Fruit fly (Drosophila melanogaster) whole organism, embryonic: ENCODE results near the gene jim.
A peak's percentile ranks its signal among the peaks of the same experiment; 100 is the strongest.

ENCODE experiments used
- Atf6 ChIP-seq: fragments of 200-800 bp; sonication (Bioruptor generic); IDR thresholded peaks from 2 replicates; pipeline ENCODE4 v1.3.6; 2022; ENCODE audit warnings: missing biosample characterization, missing genetic modification characterization
- BtbVII ChIP-seq: fragments of 200-800 bp; sonication (Bioruptor generic); optimal IDR thresholded peaks from 3 replicates; lab custom pipeline; 2017; ENCODE audit warnings: missing biosample characterization, mild to moderate bottlenecking, missing genetic modification characterization
- C15 ChIP-seq: fragments of 200-800 bp; sonication (Bioruptor generic); IDR thresholded peaks from 3 replicates; pipeline ENCODE4 v1.3.6; 2022; ENCODE audit warnings: missing biosample characterization, missing genetic modification characterization
- CG11456 ChIP-seq: fragments of 200-800 bp; sonication (Bioruptor generic); IDR thresholded peaks from 3 replicates; pipeline ENCODE4 v1.3.6; 2022; ENCODE audit warnings: missing biosample characterization, missing genetic modification characterization
- CG12769 ChIP-seq: fragments of 200-800 bp; sonication (Bioruptor generic); optimal IDR thresholded peaks from 2 replicates; lab custom pipeline; 2019; ENCODE audit warnings: missing biosample characterization, mild to moderate bottlenecking, missing genetic modification characterization, moderate library complexity
- CG15073 ChIP-seq: fragments of 200-800 bp; sonication (Bioruptor generic); optimal IDR thresholded peaks from 2 replicates; lab custom pipeline; 2016; ENCODE audit warnings: missing biosample characterization, missing genetic modification characterization
- CG1602 ChIP-seq: fragments of 200-800 bp; sonication (Bioruptor generic); optimal IDR thresholded peaks from 3 replicates; lab custom pipeline; 2016; ENCODE audit warnings: missing biosample characterization, missing genetic modification characterization
- CG1832 ChIP-seq: fragments of 200-800 bp; sonication (Bioruptor generic); optimal IDR thresholded peaks from 2 replicates; lab custom pipeline; 2017; ENCODE audit warnings: missing biosample characterization, mild to moderate bottlenecking, missing genetic modification characterization, inconsistent platforms
- CG18599 ChIP-seq: fragments of 200-800 bp; sonication (Bioruptor generic); optimal IDR thresholded peaks from 3 replicates; lab custom pipeline; 2017; ENCODE audit warnings: missing biosample characterization, missing genetic modification characterization, mild to moderate bottlenecking, moderate library complexity, missing genetic modification reagents
- CG2199 ChIP-seq: fragments of 200-800 bp; sonication (Bioruptor generic); IDR thresholded peaks from 3 replicates; pipeline ENCODE4 v1.3.6; 2022; ENCODE audit warnings: missing biosample characterization, missing genetic modification characterization
- CG2202 ChIP-seq: fragments of 200-800 bp; sonication (Bioruptor generic); optimal IDR thresholded peaks from 2 replicates; lab custom pipeline; 2018; ENCODE audit warnings: missing biosample characterization, mild to moderate bottlenecking, missing genetic modification characterization
- CG30431 ChIP-seq: fragments of 200-800 bp; sonication (Bioruptor generic); optimal IDR thresholded peaks from 2 replicates; lab custom pipeline; 2017; ENCODE audit warnings: missing biosample characterization, missing genetic modification characterization
- CG31441 ChIP-seq: fragments of 200-800 bp; sonication (Bioruptor generic); IDR thresholded peaks from 2 replicates; pipeline ENCODE4 v1.3.6; 2022; ENCODE audit warnings: missing biosample characterization, missing genetic modification characterization
- CG34376 ChIP-seq: fragments of 200-800 bp; sonication (Bioruptor generic); optimal IDR thresholded peaks from 2 replicates; lab custom pipeline; 2018; ENCODE audit warnings: missing biosample characterization, mild to moderate bottlenecking, missing genetic modification characterization
- CG43689 ChIP-seq: fragments of 200-800 bp; sonication (Bioruptor generic); IDR thresholded peaks from 2 replicates; pipeline ENCODE4 v1.3.6; 2022; ENCODE audit warnings: missing biosample characterization, missing genetic modification characterization
- CG4404 ChIP-seq: fragments of 200-800 bp; sonication (Bioruptor generic); IDR thresholded peaks from 2 replicates; pipeline ENCODE4 v1.3.6; 2022; ENCODE audit warnings: missing biosample characterization, missing genetic modification characterization
- CG6272 ChIP-seq: fragments of 200-800 bp; sonication (Bioruptor generic); IDR thresholded peaks from 2 replicates; pipeline ENCODE4 v1.3.6; 2022; ENCODE audit warnings: missing biosample characterization, missing genetic modification characterization
- CG7786 ChIP-seq: fragments of 200-800 bp; sonication (Bioruptor generic); optimal IDR thresholded peaks from 2 replicates; lab custom pipeline; 2016; ENCODE audit warnings: missing biosample characterization, missing genetic modification characterization
- CG8388 ChIP-seq: fragments of 200-800 bp; sonication (Bioruptor generic); optimal IDR thresholded peaks from 2 replicates; lab custom pipeline; 2019; ENCODE audit warnings: missing biosample characterization, mild to moderate bottlenecking, missing genetic modification characterization, moderate library complexity
- CkIIα-i1 ChIP-seq: fragments of 200-800 bp; sonication (Bioruptor generic); IDR thresholded peaks from 2 replicates; pipeline ENCODE4 v1.3.6; 2022; ENCODE audit warnings: missing biosample characterization, missing genetic modification characterization
- Dfd ChIP-seq, 2 experiments: fragments of >200 bp; optimal IDR thresholded peaks; 2 replicates each; lab custom pipeline; 2017; ENCODE audit warnings: missing biosample characterization in 2 of 2, missing genetic modification characterization in 2 of 2
- Dip3 ChIP-seq: fragments of 200-800 bp; sonication (Bioruptor generic); optimal IDR thresholded peaks from 3 replicates; lab custom pipeline; 2016; ENCODE audit warnings: missing biosample characterization, missing genetic modification characterization
- ERR ChIP-seq: fragments of 200-800 bp; sonication (Bioruptor generic); optimal IDR thresholded peaks from 2 replicates; lab custom pipeline; 2016; ENCODE audit warnings: missing biosample characterization, missing genetic modification characterization
- Ets65A ChIP-seq: fragments of 200-800 bp; sonication (Bioruptor generic); peaks from one replicate; lab custom pipeline; 2016; ENCODE audit warnings: missing biosample characterization, missing genetic modification characterization
- Gug ChIP-seq: fragments of 200-800 bp; sonication (Bioruptor generic); IDR thresholded peaks from 4 replicates; pipeline ENCODE4 v1.3.6; 2022; ENCODE audit warnings: missing biosample characterization, missing genetic modification characterization
- H15 ChIP-seq: fragments of 200-800 bp; sonication (Bioruptor generic); IDR thresholded peaks from 3 replicates; pipeline ENCODE4 v1.3.6; 2022; ENCODE audit warnings: missing biosample characterization, missing genetic modification characterization
- HLH3B ChIP-seq: fragments of 200-800 bp; sonication (Bioruptor generic); IDR thresholded peaks from 2 replicates; pipeline ENCODE4 v1.3.6; 2022; ENCODE audit warnings: missing biosample characterization, missing genetic modification characterization
- Hr39 ChIP-seq: fragments of >200 bp; optimal IDR thresholded peaks from 2 replicates; lab custom pipeline; 2017
- NC2α ChIP-seq: fragments of 200-800 bp; sonication (Bioruptor generic); optimal IDR thresholded peaks from 2 replicates; lab custom pipeline; 2016; ENCODE audit warnings: missing biosample characterization, missing genetic modification characterization
- NK7.1 ChIP-seq: fragments of 200-800 bp; sonication (Bioruptor generic); optimal IDR thresholded peaks from 3 replicates; lab custom pipeline; 2016; ENCODE audit warnings: missing biosample characterization, missing genetic modification characterization
- Oaz ChIP-seq: fragments of 200-800 bp; sonication (Bioruptor generic); IDR thresholded peaks from 2 replicates; pipeline ENCODE4 v1.3.6; 2022; ENCODE audit warnings: missing biosample characterization, missing genetic modification characterization
- Taf1 ChIP-seq: fragments of 200-800 bp; sonication (Bioruptor generic); IDR thresholded peaks from 2 replicates; pipeline ENCODE4 v1.3.6; 2022; ENCODE audit warnings: missing biosample characterization, missing genetic modification characterization
- Xrp1 ChIP-seq: fragments of 200-800 bp; sonication (Bioruptor generic); IDR thresholded peaks from 2 replicates; pipeline ENCODE4 v1.3.6; 2022; ENCODE audit warnings: missing biosample characterization, missing genetic modification characterization
- ab ChIP-seq: fragments of 200-800 bp; sonication (Bioruptor generic); optimal IDR thresholded peaks from 2 replicates; lab custom pipeline; 2016; ENCODE audit warnings: missing biosample characterization, missing genetic modification characterization
- ash1 ChIP-seq: fragments of 200-800 bp; sonication (Bioruptor generic); optimal IDR thresholded peaks from 2 replicates; lab custom pipeline; 2018; ENCODE audit warnings: missing biosample characterization, mild to moderate bottlenecking, missing genetic modification characterization
- bigmax ChIP-seq: fragments of 200-800 bp; sonication (Bioruptor generic); optimal IDR thresholded peaks from 2 replicates; lab custom pipeline; 2018; ENCODE audit warnings: missing biosample characterization, mild to moderate bottlenecking, missing genetic modification characterization
- chinmo ChIP-seq: fragments of 200-800 bp; sonication (Bioruptor generic); IDR thresholded peaks from 4 replicates; pipeline ENCODE4 v1.3.6; 2022; ENCODE audit warnings: missing biosample characterization, missing genetic modification characterization; ENCODE audit not compliant: partially characterized antibody
- cwo ChIP-seq: fragments of 200-800 bp; sonication (Bioruptor generic); optimal IDR thresholded peaks from 3 replicates; lab custom pipeline; 2017; ENCODE audit warnings: missing biosample characterization, missing genetic modification characterization, mild to moderate bottlenecking, moderate library complexity, missing genetic modification reagents
- disco-r ChIP-seq: fragments of 200-800 bp; sonication (Bioruptor generic); optimal IDR thresholded peaks from 2 replicates; lab custom pipeline; 2016; ENCODE audit warnings: missing biosample characterization, missing genetic modification characterization
- dm ChIP-seq: fragments of 200-800 bp; sonication (Bioruptor generic); optimal IDR thresholded peaks from 3 replicates; lab custom pipeline; 2016; ENCODE audit warnings: missing biosample characterization, missing genetic modification characterization
- eve ChIP-seq, 2 experiments: fragments of >200 bp; optimal IDR thresholded peaks; 2 replicates each; lab custom pipeline; 2017; ENCODE audit warnings: missing biosample characterization in 2 of 2, missing genetic modification characterization in 2 of 2
- fu2 ChIP-seq: fragments of 200-800 bp; sonication (Bioruptor generic); optimal IDR thresholded peaks from 2 replicates; lab custom pipeline; 2016; ENCODE audit warnings: missing biosample characterization, missing genetic modification characterization
- h ChIP-seq: fragments of >200 bp; optimal IDR thresholded peaks from 2 replicates; lab custom pipeline; 2017
- lab ChIP-seq: fragments of 200-800 bp; sonication (Bioruptor generic); optimal IDR thresholded peaks from 3 replicates; lab custom pipeline; 2017; ENCODE audit warnings: missing biosample characterization, missing genetic modification characterization, mild to moderate bottlenecking, moderate library complexity, missing genetic modification reagents
- mirr ChIP-seq: fragments of 200-800 bp; sonication (Bioruptor generic); optimal IDR thresholded peaks from 3 replicates; lab custom pipeline; 2018; ENCODE audit warnings: missing biosample characterization, mild to moderate bottlenecking, missing genetic modification characterization
- nmo ChIP-seq: fragments of 200-800 bp; sonication (Bioruptor generic); optimal IDR thresholded peaks from 2 replicates; lab custom pipeline; 2018; ENCODE audit warnings: missing biosample characterization, mild to moderate bottlenecking, missing genetic modification characterization, moderate library complexity
- org-1 ChIP-seq: fragments of 200-800 bp; sonication (Bioruptor generic); optimal IDR thresholded peaks from 2 replicates; lab custom pipeline; 2017; ENCODE audit warnings: missing biosample characterization, missing genetic modification characterization
- scrt ChIP-seq: fragments of 200-800 bp; sonication (Bioruptor generic); optimal IDR thresholded peaks from 2 replicates; lab custom pipeline; 2018; ENCODE audit warnings: missing biosample characterization, mild to moderate bottlenecking, missing genetic modification characterization, moderate library complexity
- slp2 ChIP-seq: fragments of 200-800 bp; sonication (Bioruptor generic); optimal IDR thresholded peaks from 2 replicates; lab custom pipeline; 2016; ENCODE audit warnings: missing biosample characterization, missing genetic modification characterization
- tin ChIP-seq: fragments of 200-800 bp; sonication (Bioruptor generic); optimal IDR thresholded peaks from 3 replicates; lab custom pipeline; 2016; ENCODE audit warnings: missing biosample characterization, missing genetic modification characterization
- trh ChIP-seq: fragments of 200-800 bp; sonication (Bioruptor generic); optimal IDR thresholded peaks from 2 replicates; lab custom pipeline; 2016; ENCODE audit warnings: missing biosample characterization, missing genetic modification characterization
- unpg ChIP-seq: fragments of 200-800 bp; sonication (Bioruptor generic); optimal IDR thresholded peaks from 3 replicates; lab custom pipeline; 2018; ENCODE audit warnings: missing biosample characterization, mild to moderate bottlenecking, missing genetic modification characterization, moderate library complexity
- vvl ChIP-seq: fragments of 200-800 bp; sonication (Bioruptor generic); IDR thresholded peaks from 2 replicates; pipeline ENCODE4 v1.3.6; 2022; ENCODE audit warnings: missing biosample characterization, missing genetic modification characterization
- z ChIP-seq: fragments of 200-800 bp; sonication (Bioruptor generic); IDR thresholded peaks from 3 replicates; pipeline ENCODE4 v1.3.6; 2022; ENCODE audit warnings: missing biosample characterization, missing genetic modification characterization

The jim gene

DNA sequence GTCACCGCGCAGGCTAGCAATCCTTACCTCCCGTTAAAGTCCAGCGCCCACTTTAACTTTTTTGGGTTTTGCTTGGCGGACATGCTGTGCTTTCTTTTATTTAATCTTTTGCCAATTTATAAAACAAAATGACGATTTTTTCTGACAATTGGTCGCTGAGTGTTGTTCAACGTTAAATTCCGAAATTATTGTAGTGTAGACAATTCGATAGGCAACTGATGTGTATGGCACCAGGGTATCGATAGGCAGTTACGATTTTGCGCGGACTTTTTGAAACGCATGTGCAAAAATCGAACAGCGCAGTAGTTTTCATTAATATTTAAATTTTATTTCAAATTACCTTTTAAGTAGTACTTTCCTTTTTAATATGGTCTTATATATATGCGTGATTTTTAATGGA lies 33.1 kb upstream of the jim start, which contains the start of gene EMC4 (continued):
- TF ChIP-seq Xrp1 (GFP tag; lab: Robert Waterston, UW), result peak; percentile 38
- TF ChIP-seq HLH3B (GFP tag; lab: Robert Waterston, UW), result no peak; the same call in 1 of the 2 replicates
- TF ChIP-seq org-1, result no peak
- TF ChIP-seq disco-r, result no peak
- no peak for TF ChIP-seq Atf6 (GFP tag; lab: Robert Waterston, UW)
- TF ChIP-seq CG2199 (GFP tag; lab: Robert Waterston, UW), result peak; percentile 70; the same call in 1 of the 3 replicates
- no peak for TF ChIP-seq BtbVII (GFP tag; lab: Kevin White, UChicago)
- no peak for TF ChIP-seq CG15073 (GFP tag; lab: Kevin White, UChicago)
- no peak for TF ChIP-seq Dfd (GFP tag; optimal IDR thresholded peaks at IDR 0.05; lab: Kevin White, UChicago)
- peak; percentile 53 for TF ChIP-seq CG34376 (GFP tag; lab: Kevin White, UChicago)
- no peak for TF ChIP-seq CG30431 (GFP tag; lab: Kevin White, UChicago)
- no peak for TF ChIP-seq CG4404
- TF ChIP-seq nmo, result peak; percentile 35
- no peak for TF ChIP-seq CG8388 (GFP tag; lab: Kevin White, UChicago)
- no peak for TF ChIP-seq ash1
- TF ChIP-seq CG18599, result peak; percentile 38
- no peak for TF ChIP-seq H15 (GFP tag; lab: Robert Waterston, UW)
- peak; percentile 33 for TF ChIP-seq unpg (GFP tag; lab: Kevin White, UChicago)
- no peak for TF ChIP-seq NK7.1 (GFP tag; lab: Kevin White, UChicago)
- peak; percentile 74 for TF ChIP-seq vvl (GFP tag; lab: Robert Waterston, UW)
- TF ChIP-seq Oaz (GFP tag; lab: Robert Waterston, UW), result no peak
- TF ChIP-seq CG7786 (GFP tag; lab: Kevin White, UChicago), result peak; percentile 58
- no peak for TF ChIP-seq CG6272 (GFP tag; lab: Robert Waterston, UW)
- TF ChIP-seq tin (GFP tag; lab: Kevin White, UChicago), result peak; percentile 51
- no peak for TF ChIP-seq ab (GFP tag; lab: Kevin White, UChicago)
- TF ChIP-seq Ets65A, result peak; percentile 93
- TF ChIP-seq CG1832 (GFP tag; lab: Kevin White, UChicago), result no peak
- TF ChIP-seq Gug (GFP tag; lab: Robert Waterston, UW), result no peak; the same call in 3 of the 4 replicates
- no peak for TF ChIP-seq CG43689 (GFP tag; lab: Robert Waterston, UW)
- TF ChIP-seq scrt (GFP tag; lab: Kevin White, UChicago), result no peak
- no peak for TF ChIP-seq CG31441 (GFP tag; lab: Robert Waterston, UW)
- peak; percentile 6 for TF ChIP-seq cwo (GFP tag; lab: Kevin White, UChicago)
- peak; percentile 46 for TF ChIP-seq lab (GFP tag; lab: Kevin White, UChicago)
- TF ChIP-seq CG11456, result peak; percentile 36; the same call in 2 of the 3 replicates
- TF ChIP-seq Hr39 (lab: Kevin White, UChicago), result no peak
- no peak for TF ChIP-seq mirr (GFP tag; lab: Kevin White, UChicago)
- TF ChIP-seq eve (GFP tag; optimal IDR thresholded peaks at IDR 0.05; lab: Kevin White, UChicago), result no peak
- TF ChIP-seq slp2, result peak; percentile 2
- TF ChIP-seq CG12769, result peak; percentile 30
- TF ChIP-seq bigmax (GFP tag; lab: Kevin White, UChicago), result no peak
- TF ChIP-seq Dip3 (GFP tag; lab: Kevin White, UChicago), result no peak
- no peak for TF ChIP-seq CkIIα-i1 (GFP tag; lab: Robert Waterston, UW)
- no peak for TF ChIP-seq Taf1 (GFP tag; lab: Robert Waterston, UW)
- no peak for TF ChIP-seq CG2202 (tag; lab: Kevin White, UChicago)
- no peak for TF ChIP-seq CG1602 (GFP tag; lab: Kevin White, UChicago)
- TF ChIP-seq fu2 (GFP tag; lab: Kevin White, UChicago), result peak; percentile 30
- TF ChIP-seq dm, result peak; percentile 3
- TF ChIP-seq chinmo (GFP tag; lab: Robert Waterston, UW), result no peak
- peak; percentile 37 for TF ChIP-seq ERR (GFP tag; lab: Kevin White, UChicago)
- no peak for TF ChIP-seq C15 (GFP tag; lab: Robert Waterston, UW)
- TF ChIP-seq trh (GFP tag; lab: Kevin White, UChicago), result no peak
- TF ChIP-seq NC2α, result no peak
- TF ChIP-seq h (lab: Kevin White, UChicago), result no peak
- TF ChIP-seq z (GFP tag; lab: Robert Waterston, UW), result no peak
